Worm (Caenorhabditis elegans): Measurements from ENCODE around the gene srz-42.

DNA sequence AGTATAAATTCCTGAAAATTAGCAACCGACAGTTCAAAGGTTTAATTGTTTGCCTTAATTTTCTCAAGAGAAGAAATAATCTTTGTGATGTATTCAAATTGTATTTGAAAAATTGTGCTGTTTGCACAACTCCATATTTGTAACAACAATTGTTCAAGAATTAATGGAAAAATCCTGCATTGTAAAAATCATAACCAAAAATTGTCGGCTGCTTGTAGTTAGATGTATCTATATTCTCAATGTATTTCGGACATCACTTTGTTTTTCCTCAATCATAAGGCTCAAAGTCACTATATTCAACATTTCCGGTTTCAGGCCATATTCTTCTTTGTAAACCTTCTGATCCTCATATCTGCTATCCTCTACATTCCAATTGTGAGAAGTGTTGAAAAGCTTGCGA is 13.9 kb downstream of the srz-42 start:
- no peak for TF ChIP-seq blmp-1 (tag; optimal IDR thresholded peaks at IDR 0.05)
- no peak for TF ChIP-seq elt-2 (tag; optimal IDR thresholded peaks at IDR 0.05)
- no peak for TF ChIP-seq unc-62 (GFP tag; optimal IDR thresholded peaks at IDR 0.05)
- TF ChIP-seq fkh-10 (GFP tag; optimal IDR thresholded peaks at IDR 0.05) = no peak
- no peak for TF ChIP-seq sox-4 (tag; optimal IDR thresholded peaks at IDR 0.05)
- no peak for TF ChIP-seq lin-15B (tag; optimal IDR thresholded peaks at IDR 0.05)
- no peak for TF ChIP-seq ceh-82 (tag; optimal IDR thresholded peaks at IDR 0.05)
- TF ChIP-seq mdl-1 (tag; optimal IDR thresholded peaks at IDR 0.05) = no peak

Data from whole organism, L1 larva.